Worm (Caenorhabditis elegans) whole organism, midembryonic: Measurements from ENCODE around the gene srlf-26.
A peak's percentile ranks its signal among the peaks of the same experiment; 100 is the strongest.
"Not testable (repeated sequence)": the region's sequence is repeated elsewhere in the genome, so short reads cannot be mapped to it uniquely, and the experiment has no call there.

Source experiments
- T22C8.4 ChIP-seq: fragments of 200-800 bp; sonication (Bioruptor generic); IDR thresholded peaks from 2 replicates; pipeline ENCODE4 v1.3.6; 2022; ENCODE audit warnings: missing genetic modification characterization, missing compliant biosample characterization
- cog-1 ChIP-seq: sonication (generic microtip); optimal IDR thresholded peaks from 2 replicates; lab custom pipeline; 2016; ENCODE audit warnings: missing genetic modification characterization, missing compliant biosample characterization
- flt-1 ChIP-seq: fragments of 200-800 bp; sonication (Bioruptor generic); IDR thresholded peaks from 2 replicates; pipeline ENCODE4 v1.3.6; 2022; ENCODE audit warnings: missing genetic modification characterization, missing compliant biosample characterization
- klf-2 ChIP-seq: fragments of 200-800 bp; sonication (Bioruptor generic); conservative IDR thresholded peaks from 2 replicates; pipeline ENCODE4 v1.3.6; 2022; ENCODE audit warnings: missing genetic modification reagents, missing genetic modification characterization, missing compliant biosample characterization
- med-1 ChIP-seq: sonication (generic microtip); optimal IDR thresholded peaks from 2 replicates; lab custom pipeline; 2017; ENCODE audit warnings: missing genetic modification characterization, mild to moderate bottlenecking, missing compliant biosample characterization, antibody characterized with exemption, missing genetic modification reagents; ENCODE audit not compliant: insufficient read depth
- ref-1 ChIP-seq: fragments of 200-800 bp; sonication (Bioruptor generic); conservative IDR thresholded peaks from 2 replicates; pipeline ENCODE4 v1.3.6; 2022; ENCODE audit warnings: missing genetic modification reagents, missing genetic modification characterization, missing compliant biosample characterization
- tab-1 ChIP-seq: fragments of 200-800 bp; sonication (Bioruptor generic); IDR thresholded peaks from 2 replicates; pipeline ENCODE4 v1.3.6; 2022; ENCODE audit warnings: missing genetic modification characterization, missing compliant biosample characterization
- ztf-23 ChIP-seq: fragments of 200-800 bp; sonication (Bioruptor generic); IDR thresholded peaks from 2 replicates; pipeline ENCODE4 v1.3.6; 2022; ENCODE audit warnings: missing genetic modification reagents, missing genetic modification characterization, missing compliant biosample characterization
- ztf-29 ChIP-seq: fragments of 200-800 bp; sonication (Bioruptor generic); IDR thresholded peaks from 2 replicates; pipeline ENCODE4 v1.3.6; 2022; ENCODE audit warnings: missing genetic modification reagents, missing genetic modification characterization, missing compliant biosample characterization

The srlf-26 gene

DNA sequence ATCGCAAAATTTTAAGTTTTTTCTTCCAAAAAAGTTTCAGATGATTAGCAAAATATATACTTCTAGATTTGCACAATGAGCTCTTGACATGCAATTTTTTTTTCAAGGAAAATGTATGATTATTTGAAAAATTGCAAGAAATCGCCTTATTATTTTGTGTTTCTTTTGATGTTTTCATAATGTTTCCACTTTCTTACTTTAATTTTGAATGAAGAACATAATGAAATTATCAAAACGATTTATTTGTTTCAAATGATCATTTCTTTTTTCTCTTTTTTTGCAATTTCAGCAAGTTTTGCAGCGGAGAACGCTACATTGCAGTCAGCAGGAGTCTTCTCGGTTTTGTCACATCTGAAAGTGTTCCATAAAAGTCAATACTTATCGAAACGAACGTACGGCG is 26.7 kb upstream of the srlf-26 start, which contains the start of gene Y45F10C.6:
Gene Y45F10C.6 (plus strand): TSS at position 301 of the 400 bp plus-strand sequence.
- not testable (repeated sequence) for TF ChIP-seq tab-1 (GFP tag; lab: Robert Waterston, UW); med-1 (GFP tag; lab: Kevin White, UChicago); ref-1

DNA sequence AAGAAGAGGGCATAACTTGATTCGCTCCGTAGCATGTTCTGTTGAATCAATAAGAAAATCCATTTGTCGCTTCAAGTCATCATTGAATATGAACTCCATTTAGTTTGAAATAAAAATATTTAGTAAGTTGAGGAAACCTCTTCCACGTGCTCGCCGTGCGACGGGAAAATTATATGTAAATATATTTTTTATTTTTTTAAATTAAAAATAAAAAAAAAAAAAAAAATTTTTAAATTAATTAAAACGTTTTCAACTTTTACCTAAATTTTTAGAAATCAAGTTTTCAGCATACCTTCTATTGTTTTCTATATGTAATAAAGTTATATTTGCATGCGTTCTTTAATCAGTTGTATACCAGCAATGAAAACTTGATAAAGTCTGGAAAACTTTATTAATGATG is 19.3 kb upstream of the srlf-26 start, which contains the start of gene Y45F10C.1:
Gene Y45F10C.1 (minus strand): TSS at position 101 of the 400 bp plus-strand sequence.
- not testable (repeated sequence) for TF ChIP-seq klf-2 (GFP tag; lab: Robert Waterston, UW); cog-1 (tag; lab: Kevin White, UChicago); flt-1

DNA sequence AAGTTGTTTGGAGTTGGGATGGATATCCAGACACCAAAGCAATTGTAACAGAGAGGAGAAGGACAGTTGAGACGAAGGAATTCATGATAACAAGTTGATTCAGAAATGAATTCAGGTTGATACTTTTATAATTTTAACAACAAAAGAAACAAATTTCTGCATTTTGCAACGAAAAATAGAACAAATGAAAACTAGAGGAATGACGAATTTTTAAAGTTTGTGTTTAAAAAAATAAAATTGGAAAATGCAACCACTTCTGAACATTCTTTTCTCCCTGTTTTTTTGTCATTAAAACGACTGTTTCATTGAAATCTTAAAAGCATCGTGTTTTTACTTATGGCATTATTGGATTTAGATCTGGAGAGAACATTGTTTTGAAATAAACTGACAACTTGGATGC is 16.2 kb upstream of the srlf-26 start, which contains the start of gene Y45F10C.2:
Gene Y45F10C.2 (minus strand): TSS at position 101 of the 400 bp plus-strand sequence.
- TF ChIP-seq tab-1 (GFP tag; lab: Robert Waterston, UW); klf-2 (GFP tag; lab: Robert Waterston, UW); med-1 (GFP tag; lab: Kevin White, UChicago): not testable (repeated sequence)

DNA sequence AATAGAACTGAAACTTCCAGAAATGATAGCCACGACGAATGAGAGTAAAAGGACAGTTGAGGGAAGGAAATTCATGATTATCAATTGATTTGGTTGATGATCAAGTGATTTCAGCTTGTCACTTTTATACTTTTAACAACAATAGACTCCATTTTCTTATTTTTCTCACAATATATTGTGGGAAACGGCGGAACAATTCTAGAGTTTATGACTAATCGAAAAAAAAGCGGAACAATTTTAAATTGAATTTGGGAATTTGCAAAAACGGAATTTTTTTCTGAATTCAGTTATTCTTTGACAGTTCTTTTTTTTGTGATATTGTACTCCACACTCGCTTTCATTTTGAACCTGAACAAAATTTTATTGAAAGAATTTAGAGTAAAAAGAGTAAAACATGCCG is 14.7 kb upstream of the srlf-26 start, which contains the start of gene Y45F10C.4:
Gene Y45F10C.4 (minus strand): TSS at position 101 of the 400 bp plus-strand sequence.
- no peak for TF ChIP-seq tab-1 (GFP tag; lab: Robert Waterston, UW)
- TF ChIP-seq ref-1 = no peak
- no peak for TF ChIP-seq ztf-23 (GFP tag; lab: Robert Waterston, UW)
- TF ChIP-seq flt-1 = no peak
- no peak for TF ChIP-seq ztf-29 (GFP tag; lab: Robert Waterston, UW)
- no peak for TF ChIP-seq T22C8.4 (GFP tag; lab: Robert Waterston, UW)
- no peak for TF ChIP-seq klf-2 (GFP tag; lab: Robert Waterston, UW)
- no peak for TF ChIP-seq med-1 (GFP tag; lab: Kevin White, UChicago)
- TF ChIP-seq cog-1 (tag; lab: Kevin White, UChicago) = no peak

DNA sequence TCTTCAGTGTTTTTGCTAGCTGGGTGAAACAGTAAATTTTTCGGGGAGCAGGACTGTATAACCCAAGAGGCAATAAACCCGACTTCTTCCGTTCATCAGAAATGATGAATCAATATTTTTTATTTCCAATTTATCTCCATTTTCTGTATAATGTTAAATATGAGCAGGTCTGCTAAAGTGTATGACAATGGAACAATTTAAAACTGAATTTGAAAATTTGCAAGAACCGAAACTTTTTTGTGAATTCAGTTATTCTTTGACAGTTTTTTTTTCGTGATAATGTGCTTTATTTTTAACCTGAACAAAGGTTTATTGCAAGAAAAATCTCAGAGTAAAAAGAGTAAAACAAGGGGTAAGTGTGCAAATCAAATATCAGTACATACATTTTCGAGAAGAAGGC is 13.7 kb upstream of the srlf-26 start:
- no peak for TF ChIP-seq ztf-23 (GFP tag; lab: Robert Waterston, UW)
- TF ChIP-seq med-1 (GFP tag; lab: Kevin White, UChicago) = no peak
- TF ChIP-seq ref-1 = no peak
- TF ChIP-seq flt-1 = no peak
- no peak for TF ChIP-seq cog-1 (tag; lab: Kevin White, UChicago)
- no peak for TF ChIP-seq ztf-29 (GFP tag; lab: Robert Waterston, UW)
- no peak for TF ChIP-seq tab-1 (GFP tag; lab: Robert Waterston, UW)
- TF ChIP-seq klf-2 (GFP tag; lab: Robert Waterston, UW) = no peak
- TF ChIP-seq T22C8.4 (GFP tag; lab: Robert Waterston, UW) = no peak

DNA sequence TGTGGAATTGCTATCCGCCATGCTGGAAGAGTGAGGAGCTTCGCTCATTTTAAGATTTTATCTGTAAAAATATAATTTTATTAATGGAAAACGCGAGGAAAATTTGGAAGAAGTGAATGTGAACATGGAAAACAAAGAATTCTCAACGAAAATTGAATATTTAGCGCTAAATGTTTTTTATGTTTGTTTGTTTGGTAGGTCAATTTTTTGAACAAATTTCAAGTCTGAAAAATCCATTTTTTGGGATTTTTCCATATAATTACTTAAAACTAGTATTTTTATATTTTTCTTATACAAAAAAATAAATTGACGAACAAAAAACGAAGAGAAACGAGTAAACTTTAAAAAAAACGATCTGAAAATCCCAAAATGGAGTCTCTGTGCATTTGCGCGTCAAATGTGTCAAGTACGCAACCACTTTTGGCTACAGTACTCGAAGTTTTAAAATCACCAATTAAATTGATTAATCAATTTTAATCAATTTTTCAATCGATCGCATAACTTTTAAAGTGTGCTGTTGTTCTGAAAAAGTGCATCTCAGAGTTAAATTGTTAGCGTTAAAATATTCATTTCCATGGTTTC is 11.8 kb upstream of the srlf-26 start, which contains the start of gene fbxa-215:
Gene fbxa-215 (minus strand): TSS at position 61 of the 582 bp plus-strand sequence.
- TF ChIP-seq ztf-29 (GFP tag; lab: Robert Waterston, UW) = no peak
- TF ChIP-seq ztf-23 (GFP tag; lab: Robert Waterston, UW) = no peak
- TF ChIP-seq ref-1 = no peak
- TF ChIP-seq med-1 (GFP tag; lab: Kevin White, UChicago) = no peak
- no peak for TF ChIP-seq flt-1
- no peak for TF ChIP-seq cog-1 (tag; lab: Kevin White, UChicago)
- TF ChIP-seq T22C8.4 (GFP tag; lab: Robert Waterston, UW) = no peak
- TF ChIP-seq klf-2 (GFP tag; lab: Robert Waterston, UW) = no peak

DNA sequence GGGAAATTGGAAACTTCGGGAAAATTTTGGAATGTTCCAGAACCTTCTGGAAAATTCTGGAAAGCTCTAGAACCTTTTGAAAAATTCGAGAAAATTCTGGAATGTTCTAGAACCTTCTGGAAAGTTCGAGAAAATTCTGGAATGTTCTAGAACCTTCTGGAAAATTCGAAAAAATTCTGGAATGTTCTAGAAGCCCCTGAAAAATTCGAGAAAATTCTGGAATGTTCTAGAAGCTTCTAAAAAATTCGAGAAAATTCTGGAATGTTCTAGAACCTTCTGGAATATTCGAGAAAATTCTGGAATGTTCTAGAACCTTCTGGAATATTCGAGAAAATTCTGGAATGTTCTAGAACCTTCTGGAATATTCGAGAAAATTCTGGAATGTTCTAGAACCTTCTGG is 10.8 kb upstream of the srlf-26 start:
- peak; percentile 79 for TF ChIP-seq flt-1

DNA sequence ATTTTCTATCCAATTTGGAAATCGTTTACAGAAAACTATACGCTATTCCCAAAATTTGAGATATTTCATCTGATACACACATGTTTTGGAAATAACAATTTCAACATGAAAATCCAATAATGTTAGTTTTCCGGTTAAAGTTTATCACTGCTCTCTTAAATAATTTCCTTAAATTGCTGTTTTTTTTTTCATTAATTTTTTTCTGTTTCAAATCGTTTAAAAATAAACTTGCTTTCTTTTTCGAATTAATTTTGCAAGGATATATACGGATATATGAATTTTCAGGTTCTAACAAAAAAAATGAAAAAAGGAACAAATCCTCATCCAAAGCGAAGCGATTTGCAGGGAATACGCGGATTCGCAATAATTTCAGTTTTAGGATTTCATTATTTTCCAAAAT is 5.2 kb upstream of the srlf-26 start, which contains the start of gene oac-48:
Gene oac-48 (plus strand): TSS at position 301 of the 400 bp plus-strand sequence.
- no peak for TF ChIP-seq flt-1
- TF ChIP-seq ref-1 = no peak
- no peak for TF ChIP-seq med-1 (GFP tag; lab: Kevin White, UChicago)
- no peak for TF ChIP-seq tab-1 (GFP tag; lab: Robert Waterston, UW)
- no peak for TF ChIP-seq ztf-29 (GFP tag; lab: Robert Waterston, UW)
- no peak for TF ChIP-seq ztf-23 (GFP tag; lab: Robert Waterston, UW)
- no peak for TF ChIP-seq cog-1 (tag; lab: Kevin White, UChicago)
- TF ChIP-seq klf-2 (GFP tag; lab: Robert Waterston, UW) = no peak
- no peak for TF ChIP-seq T22C8.4 (GFP tag; lab: Robert Waterston, UW)

DNA sequence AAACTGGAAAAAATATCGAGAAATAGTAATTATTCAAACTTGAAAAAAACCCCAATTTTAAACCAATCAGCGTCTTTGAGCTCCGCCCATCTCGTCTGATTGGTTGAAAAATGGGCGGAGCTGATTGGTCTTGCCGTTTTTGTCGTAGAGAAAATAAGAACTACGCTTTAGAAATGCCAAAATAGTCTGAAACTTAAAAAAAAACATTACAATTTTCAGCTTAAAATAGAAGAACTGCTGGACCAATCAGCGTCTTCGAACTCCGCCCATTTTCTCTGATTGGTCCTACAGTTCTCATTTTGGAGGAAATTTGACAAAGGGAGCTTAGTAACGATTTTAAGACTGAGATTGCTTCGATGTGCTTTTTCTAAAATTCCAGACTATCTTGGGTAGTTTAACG is 746 bp downstream of the srlf-26 start:
- no peak for TF ChIP-seq cog-1 (tag; lab: Kevin White, UChicago)
- TF ChIP-seq ref-1 = no peak
- TF ChIP-seq T22C8.4 (GFP tag; lab: Robert Waterston, UW) = no peak
- no peak for TF ChIP-seq tab-1 (GFP tag; lab: Robert Waterston, UW)
- TF ChIP-seq med-1 (GFP tag; lab: Kevin White, UChicago) = no peak
- no peak for TF ChIP-seq ztf-23 (GFP tag; lab: Robert Waterston, UW)
- no peak for TF ChIP-seq flt-1
- TF ChIP-seq ztf-29 (GFP tag; lab: Robert Waterston, UW) = no peak
- no peak for TF ChIP-seq klf-2 (GFP tag; lab: Robert Waterston, UW)

DNA sequence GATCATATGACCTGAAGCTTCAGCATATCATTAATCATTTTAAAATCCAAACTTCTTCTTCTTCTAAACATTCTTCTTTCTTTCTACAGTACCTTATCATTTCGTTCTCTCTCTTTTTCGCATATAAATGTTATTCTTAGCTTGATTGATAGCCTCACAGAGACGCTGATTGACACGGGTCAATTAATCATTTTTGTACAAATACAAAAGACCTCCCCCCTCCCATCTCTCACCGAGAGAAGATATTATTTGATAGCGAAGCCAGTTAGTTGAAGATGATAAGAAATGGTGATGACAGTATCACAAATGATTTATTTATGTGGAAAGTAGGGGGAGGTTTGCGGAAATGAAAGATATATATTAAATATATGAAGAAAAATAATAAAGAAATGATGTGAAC is 4.0 kb downstream of the srlf-26 start:
- no peak for TF ChIP-seq ztf-29 (GFP tag; lab: Robert Waterston, UW)
